Fruit fly (Drosophila melanogaster) whole organism, pupa: ENCODE results near the gene CG4553.

Experiments used
- CG10348 ChIP-seq: fragments of 200-800 bp; sonication (Bioruptor generic); IDR thresholded peaks from 2 replicates; pipeline ENCODE4 v1.3.6; 2022; ENCODE audit warnings: missing biosample characterization, missing genetic modification characterization
- CG12605 ChIP-seq: fragments of 200-800 bp; sonication (Bioruptor generic); IDR thresholded peaks from 2 replicates; pipeline ENCODE4 v1.3.6; 2022; ENCODE audit warnings: missing biosample characterization, missing genetic modification characterization
- CG13204 ChIP-seq: fragments of 200-800 bp; sonication (Bioruptor generic); optimal IDR thresholded peaks from 2 replicates; lab custom pipeline; 2018; ENCODE audit warnings: missing biosample characterization, mild to moderate bottlenecking, missing genetic modification characterization, moderate library complexity
- CG14655 ChIP-seq: fragments of 200-800 bp; sonication (Bioruptor generic); optimal IDR thresholded peaks from 3 replicates; lab custom pipeline; 2017; ENCODE audit warnings: mild to moderate bottlenecking, missing biosample characterization, missing genetic modification reagents, missing genetic modification characterization
- CG15710 ChIP-seq: fragments of 200-800 bp; sonication (Bioruptor generic); optimal IDR thresholded peaks from 2 replicates; lab custom pipeline; 2018; ENCODE audit warnings: missing biosample characterization, mild to moderate bottlenecking, missing genetic modification characterization, moderate library complexity
- CG17806 ChIP-seq: fragments of 200-800 bp; sonication (Bioruptor generic); optimal IDR thresholded peaks from 2 replicates; lab custom pipeline; 2018; ENCODE audit warnings: missing biosample characterization, mild to moderate bottlenecking, missing genetic modification characterization, moderate library complexity
- CG32121 ChIP-seq: fragments of 200-800 bp; sonication (Bioruptor generic); IDR thresholded peaks from 2 replicates; pipeline ENCODE4 v1.3.6; 2022; ENCODE audit warnings: missing biosample characterization, missing genetic modification characterization
- CG34367 ChIP-seq: fragments of 200-800 bp; sonication (Bioruptor generic); optimal IDR thresholded peaks from 2 replicates; lab custom pipeline; 2018; ENCODE audit warnings: missing biosample characterization, mild to moderate bottlenecking, missing genetic modification characterization
- CG4496 ChIP-seq: fragments of 200-800 bp; sonication (Bioruptor generic); IDR thresholded peaks from 3 replicates; pipeline ENCODE4 v1.3.6; 2022; ENCODE audit warnings: missing biosample characterization, missing genetic modification characterization
- CG8159 ChIP-seq: fragments of 200-800 bp; sonication (Bioruptor generic); optimal IDR thresholded peaks from 3 replicates; lab custom pipeline; 2018; ENCODE audit warnings: missing biosample characterization, mild to moderate bottlenecking, missing genetic modification characterization, moderate library complexity
- CG8301 ChIP-seq: fragments of 200-800 bp; sonication (Bioruptor generic); optimal IDR thresholded peaks from 2 replicates; lab custom pipeline; 2018; ENCODE audit warnings: missing biosample characterization, mild to moderate bottlenecking, missing genetic modification characterization
- CG9948 ChIP-seq: fragments of 200-800 bp; sonication (Bioruptor generic); optimal IDR thresholded peaks from 2 replicates; lab custom pipeline; 2018; ENCODE audit warnings: missing biosample characterization, mild to moderate bottlenecking, missing genetic modification characterization, moderate library complexity
- D1 ChIP-seq: fragments of 200-800 bp; sonication (Bioruptor generic); optimal IDR thresholded peaks from 2 replicates; lab custom pipeline; 2018; ENCODE audit warnings: missing biosample characterization, mild to moderate bottlenecking, missing genetic modification characterization, moderate library complexity
- Ets98B ChIP-seq: fragments of 200-800 bp; sonication (Bioruptor generic); IDR thresholded peaks from 2 replicates; pipeline ENCODE4 v1.3.6; 2022; ENCODE audit warnings: missing biosample characterization, missing genetic modification characterization
- Pif1A ChIP-seq: fragments of 200-800 bp; sonication (Bioruptor generic); optimal IDR thresholded peaks from 3 replicates; lab custom pipeline; 2016; ENCODE audit warnings: missing biosample characterization, missing genetic modification characterization
- Pif1B ChIP-seq: fragments of 200-800 bp; sonication (Bioruptor generic); optimal IDR thresholded peaks from 3 replicates; lab custom pipeline; 2016; ENCODE audit warnings: missing biosample characterization, missing genetic modification characterization
- Snoo ChIP-seq: fragments of 200-800 bp; sonication (Bioruptor generic); optimal IDR thresholded peaks from 3 replicates; lab custom pipeline; 2017; ENCODE audit warnings: missing biosample characterization, mild to moderate bottlenecking, missing genetic modification characterization, inconsistent platforms
- gl ChIP-seq: fragments of 200-800 bp; sonication (Bioruptor generic); optimal IDR thresholded peaks from 2 replicates; lab custom pipeline; 2018; ENCODE audit warnings: missing biosample characterization, mild to moderate bottlenecking, missing genetic modification characterization

The CG4553 gene

DNA sequence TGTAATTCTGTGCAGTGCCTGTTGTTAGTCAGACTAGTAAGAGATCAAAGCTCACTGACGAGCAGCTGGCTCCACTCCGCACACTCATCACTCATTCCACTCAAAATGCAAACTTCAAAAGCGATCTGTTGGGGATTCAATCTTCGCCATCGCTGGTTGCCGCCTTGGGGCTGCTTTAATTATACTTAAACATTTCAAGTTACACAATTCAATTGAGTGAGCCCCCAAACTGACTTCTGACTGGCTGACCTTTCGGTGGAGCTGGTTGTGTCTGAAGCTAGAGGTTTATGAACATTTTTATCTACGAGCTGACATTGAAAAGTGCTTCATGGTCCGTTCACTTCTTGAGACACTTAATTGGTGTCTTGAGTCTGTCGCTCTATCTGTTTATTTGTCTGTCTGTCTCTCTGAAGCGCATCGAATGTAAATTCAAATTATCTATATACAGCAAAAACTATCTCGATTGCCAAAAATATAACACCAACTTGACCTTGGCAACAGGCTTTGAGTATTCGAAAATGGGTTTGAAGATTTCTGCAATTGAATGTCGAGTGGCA lies 39.4 kb downstream of the CG4553 start:
- no peak for TF ChIP-seq Pif1A (GFP tag; lab: Kevin White, UChicago)
- no peak for TF ChIP-seq CG4496 (GFP tag; lab: Robert Waterston, UW)
- no peak for TF ChIP-seq D1 (tag; lab: Kevin White, UChicago)
- no peak for TF ChIP-seq CG13204
- TF ChIP-seq Snoo (tag; lab: Kevin White, UChicago) = no peak
- TF ChIP-seq CG15710 (tag; lab: Kevin White, UChicago) = no peak
- no peak for TF ChIP-seq CG10348
- no peak for TF ChIP-seq CG17806 (tag; lab: Kevin White, UChicago)
- TF ChIP-seq Pif1B (GFP tag; lab: Kevin White, UChicago) = no peak
- TF ChIP-seq CG12605 (GFP tag; lab: Robert Waterston, UW) = no peak
- no peak for TF ChIP-seq CG9948 (tag; lab: Kevin White, UChicago)
- TF ChIP-seq CG14655 (GFP tag; lab: Kevin White, UChicago) = no peak
- TF ChIP-seq CG8159 = no peak
- no peak for TF ChIP-seq CG34367 (tag; lab: Kevin White, UChicago)
- no peak for TF ChIP-seq CG8301 (tag; lab: Kevin White, UChicago)
- TF ChIP-seq, all 21 proteins: peak for 0

DNA sequence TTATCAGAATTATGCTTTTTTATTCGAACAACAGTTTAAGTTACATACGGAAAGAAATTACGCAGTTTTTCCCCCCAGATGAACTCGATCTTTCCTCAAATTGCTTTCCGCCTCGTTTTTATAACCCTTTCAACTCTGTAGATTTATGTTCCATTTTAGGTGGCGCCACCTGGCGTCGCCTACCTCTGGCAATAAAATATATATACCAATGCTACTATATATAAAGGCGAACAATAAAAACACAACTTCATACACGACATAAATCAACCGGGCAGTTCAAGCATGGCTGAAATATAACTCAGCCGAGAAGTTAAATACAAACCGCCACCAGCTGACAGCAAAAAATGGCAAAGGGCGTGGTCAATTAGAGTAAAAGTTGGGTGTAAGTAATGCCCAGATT lies 49.5 kb downstream of the CG4553 start:
- TF ChIP-seq CG8159 = no peak
- no peak for TF ChIP-seq CG32121 (GFP tag; lab: Robert Waterston, UW)
- TF ChIP-seq Pif1B (GFP tag; lab: Kevin White, UChicago) = no peak
- TF ChIP-seq gl = no peak
- no peak for TF ChIP-seq CG14655 (GFP tag; lab: Kevin White, UChicago)
- TF ChIP-seq Pif1A (GFP tag; lab: Kevin White, UChicago) = no peak
- TF ChIP-seq CG9948 (tag; lab: Kevin White, UChicago) = no peak
- no peak for TF ChIP-seq Ets98B (GFP tag; lab: Robert Waterston, UW)
- TF ChIP-seq CG10348 = no peak
- TF ChIP-seq CG34367 (tag; lab: Kevin White, UChicago) = no peak
- TF ChIP-seq CG13204 = no peak
- no peak for TF ChIP-seq CG8301 (tag; lab: Kevin White, UChicago)
- TF ChIP-seq CG15710 (tag; lab: Kevin White, UChicago) = no peak
- TF ChIP-seq Snoo (tag; lab: Kevin White, UChicago) = no peak
- no peak for TF ChIP-seq CG12605 (GFP tag; lab: Robert Waterston, UW)
- no peak for TF ChIP-seq CG17806 (tag; lab: Kevin White, UChicago)
